Fruit fly (Drosophila melanogaster): ENCODE measurements around the gene CG3708.

CG3708 gene

dm6 chrX:955873-956272 is 26.0 kb upstream of the CG3708 start (continued):
- TF ChIP-seq CG9609 (GFP tag; optimal IDR thresholded peaks at IDR 0.05) (peak; percentile 34), CG7987 (GFP tag; optimal IDR thresholded peaks at IDR 0.05) (no peak), pan (optimal IDR thresholded peaks at IDR 0.05) (no peak), pan (GFP tag; optimal IDR thresholded peaks at IDR 0.05 in 1 of 2, IDR thresholded peaks at IDR 0.05 in 1 of 2) (peak in 1 of 2 experiments; percentile 59), CG16815 (GFP tag; optimal IDR thresholded peaks at IDR 0.05) (no peak), CG2712 (tag; optimal IDR thresholded peaks at IDR 0.05) (peak; percentile 51), Trl (optimal IDR thresholded peaks at IDR 0.05) (no peak), Trl (GFP tag; optimal IDR thresholded peaks at IDR 0.05) (peak; percentile 62), Doc3 (GFP tag; IDR thresholded peaks at IDR 0.05; ENCODE audit: partially characterized antibody) (no peak), Chrac-16 (GFP tag; optimal IDR thresholded peaks at IDR 0.05) (peak; percentile 17), CG6683 (GFP tag; optimal IDR thresholded peaks at IDR 0.05) (peak; percentile 35), Gug (GFP tag; IDR thresholded peaks at IDR 0.05) (peak; percentile 54; the same call in 2 of the 4 replicates), Med (GFP tag) (peak; percentile 93), CG17361 (GFP tag; IDR thresholded peaks at IDR 0.05) (peak; percentile 53; the same call in 1 of the 3 replicates), p53 (GFP tag; optimal IDR thresholded peaks at IDR 0.05) (no peak), CG1647 (GFP tag; optimal IDR thresholded peaks at IDR 0.05) (peak; percentile 13), CG14441 (GFP tag; IDR thresholded peaks at IDR 0.05) (peak; percentile 63), Bgb (GFP tag; IDR thresholded peaks at IDR 0.05; ENCODE audit: partially characterized antibody) (no peak), zen (tag; optimal IDR thresholded peaks at IDR 0.05) (no peak), CG4424 (GFP tag; optimal IDR thresholded peaks at IDR 0.05) (peak; percentile 51), ranshi (GFP tag; IDR thresholded peaks at IDR 0.05) (peak; percentile 59), danr (GFP tag; IDR thresholded peaks at IDR 0.05) (0 out of 2 replicates have a peak, but pooled peaks have one; percentile 31), lilli (GFP tag; optimal IDR thresholded peaks at IDR 0.05) (peak; percentile 62), CG7556 (GFP tag; optimal IDR thresholded peaks at IDR 0.05) (peak; percentile 52), btn (GFP tag; optimal IDR thresholded peaks at IDR 0.05) (peak; percentile 3), Ssrp (tag; optimal IDR thresholded peaks at IDR 0.05) (peak; percentile 57), Ada2b (GFP tag; IDR thresholded peaks at IDR 0.05) (peak; percentile 59; the same call in 1 of the 2 replicates), CG3407 (GFP tag; optimal IDR thresholded peaks at IDR 0.05) (no peak), bab2 (GFP tag; optimal IDR thresholded peaks at IDR 0.05) (peak; percentile 52), gsb (GFP tag; IDR thresholded peaks at IDR 0.05) (no peak), CG14050 (GFP tag; IDR thresholded peaks at IDR 0.05) (peak; percentile 21; the same call in 1 of the 3 replicates), CG11247 (GFP tag; IDR thresholded peaks at IDR 0.05) (peak; percentile 43; the same call in 1 of the 2 replicates), CG2678 (tag; optimal IDR thresholded peaks at IDR 0.05) (peak; percentile 73), CG30403 (GFP tag; optimal IDR thresholded peaks at IDR 0.05) (peak; percentile 45), slou (GFP tag; optimal IDR thresholded peaks at IDR 0.05) (no peak), CG8359 (GFP tag; optimal IDR thresholded peaks at IDR 0.05; ENCODE audit: borderline replicate concordance) (no peak), CG7928 (GFP tag; optimal IDR thresholded peaks at IDR 0.05) (no peak), crc (GFP tag; optimal IDR thresholded peaks at IDR 0.05) (peak; percentile 48), toy (GFP tag; IDR thresholded peaks at IDR 0.05) (no peak), sens (GFP tag) (peak; percentile 90), C15 (GFP tag; IDR thresholded peaks at IDR 0.05) (no peak), CG32532 (GFP tag; IDR thresholded peaks at IDR 0.05) (peak; percentile 65), pb (GFP tag; optimal IDR thresholded peaks at IDR 0.05) (peak; percentile 62), Myb (GFP tag; optimal IDR thresholded peaks at IDR 0.05) (peak; percentile 42), Mrtf (GFP tag; IDR thresholded peaks at IDR 0.05) (peak; percentile 59; the same call in 2 of the 3 replicates), dmrt11E (tag; optimal IDR thresholded peaks at IDR 0.05) (no peak), ac (GFP tag; optimal IDR thresholded peaks at IDR 0.05) (no peak), CG7357 (GFP tag; IDR thresholded peaks at IDR 0.05) (peak; percentile 39; the same call in 1 of the 3 replicates), H2.0 (GFP tag; IDR thresholded peaks at IDR 0.05) (0 out of 2 replicates have a peak, but pooled peaks have one; percentile 38), emc (GFP tag; optimal IDR thresholded peaks at IDR 0.05) (no peak), NfI (GFP tag; optimal IDR thresholded peaks at IDR 0.05) (peak; percentile 62), fu2 (GFP tag; optimal IDR thresholded peaks at IDR 0.05) (peak; percentile 26)
